Fruit fly (Drosophila melanogaster): Measurements from ENCODE around the gene CG31344.

The CG31344 gene

dm6 chr3R:15242186-15243045 is 17.3 kb upstream of the CG31344 start, which contains the start of the genes tefu and Hsc70-4 (continued):
- peak; percentile 42 for TF ChIP-seq fd59A (GFP tag; optimal IDR thresholded peaks at IDR 0.05)
- TF ChIP-seq Ets96B (tag; optimal IDR thresholded peaks at IDR 0.05) = no peak
- no peak for TF ChIP-seq net (GFP tag; optimal IDR thresholded peaks at IDR 0.05)
- peak; percentile 66 for TF ChIP-seq Eip93F (GFP tag; optimal IDR thresholded peaks at IDR 0.05)
- TF ChIP-seq Ets21C (GFP tag; optimal IDR thresholded peaks at IDR 0.05) = peak; percentile 81
- no peak for TF ChIP-seq CG6808 (GFP tag; optimal IDR thresholded peaks at IDR 0.05)
- TF ChIP-seq CG8632 (GFP tag; optimal IDR thresholded peaks at IDR 0.05) = no peak
- TF ChIP-seq CG9139 (GFP tag; optimal IDR thresholded peaks at IDR 0.05) = no peak
- peak; percentile 26 for TF ChIP-seq CG6854 (GFP tag; optimal IDR thresholded peaks at IDR 0.05)
- peak; percentile 74 for TF ChIP-seq lz (GFP tag; optimal IDR thresholded peaks at IDR 0.05)
- no peak for TF ChIP-seq Lpt (GFP tag; optimal IDR thresholded peaks at IDR 0.05)
- TF ChIP-seq Eip78C (GFP tag) = no peak
- peak; percentile 21 for TF ChIP-seq CG8319 (GFP tag; optimal IDR thresholded peaks at IDR 0.05)
- no peak for TF ChIP-seq spab (GFP tag; optimal IDR thresholded peaks at IDR 0.05)
- peak in 1 of 2 experiments; percentile 60 for TF ChIP-seq salr (GFP tag; optimal IDR thresholded peaks at IDR 0.05)
- TF ChIP-seq Met (GFP tag; optimal IDR thresholded peaks at IDR 0.05) = no peak
- no peak for TF ChIP-seq acj6 (GFP tag; optimal IDR thresholded peaks at IDR 0.05)
- peak; percentile 53 for TF ChIP-seq CG8119 (GFP tag; IDR thresholded peaks at IDR 0.05)
- TF ChIP-seq CG3032 (tag; optimal IDR thresholded peaks at IDR 0.05) = peak; percentile 85
- peak; percentile 82 for TF ChIP-seq CG10631 (GFP tag; optimal IDR thresholded peaks at IDR 0.05)
- no peak for TF ChIP-seq Smox (GFP tag; optimal IDR thresholded peaks at IDR 0.05)
- peak; percentile 81 for TF ChIP-seq eg (GFP tag; IDR thresholded peaks at IDR 0.05)
- TF ChIP-seq CG4318 (GFP tag; optimal IDR thresholded peaks at IDR 0.05) = peak; percentile 73
- no peak for TF ChIP-seq Sox102F (GFP tag; optimal IDR thresholded peaks at IDR 0.05)
- no peak for TF ChIP-seq achi (GFP tag; optimal IDR thresholded peaks at IDR 0.05)
- TF ChIP-seq fd85E (GFP tag; optimal IDR thresholded peaks at IDR 0.05) = no peak
- no peak for TF ChIP-seq Eip75B (GFP tag; optimal IDR thresholded peaks at IDR 0.05)

dm6 chr3R:15231635-15232138 is 6.6 kb upstream of the CG31344 start:
- TF ChIP-seq CG4318 (GFP tag; optimal IDR thresholded peaks at IDR 0.05) (no peak), acj6 (GFP tag; optimal IDR thresholded peaks at IDR 0.05) (no peak), Lpt (GFP tag; optimal IDR thresholded peaks at IDR 0.05) (no peak), pdm3 (GFP tag; optimal IDR thresholded peaks at IDR 0.05) (no peak), CG1621 (tag; optimal IDR thresholded peaks at IDR 0.05) (no peak), Hr4 (GFP tag; optimal IDR thresholded peaks at IDR 0.05) (no peak), CG11902 (GFP tag; optimal IDR thresholded peaks at IDR 0.05) (no peak), svp (GFP tag) (no peak), Hr38 (GFP tag; optimal IDR thresholded peaks at IDR 0.05) (no peak), CG10631 (GFP tag; optimal IDR thresholded peaks at IDR 0.05) (no peak), CG11294 (GFP tag; IDR thresholded peaks at IDR 0.05) (no peak), CG6276 (GFP tag; optimal IDR thresholded peaks at IDR 0.05) (no peak), CG31627 (GFP tag; optimal IDR thresholded peaks at IDR 0.05) (no peak), CG15336 (GFP tag; IDR thresholded peaks at IDR 0.05) (no peak), achi (GFP tag; optimal IDR thresholded peaks at IDR 0.05) (no peak), spab (GFP tag; optimal IDR thresholded peaks at IDR 0.05) (no peak), Eip93F (GFP tag; optimal IDR thresholded peaks at IDR 0.05) (no peak), fkh (GFP tag; optimal IDR thresholded peaks at IDR 0.05) (no peak), Met (GFP tag; optimal IDR thresholded peaks at IDR 0.05) (no peak)

dm6 chr3R:15230285-15230684 is 5.2 kb upstream of the CG31344 start, which contains the start of gene CG34316:
Gene CG34316 (plus strand): TSS chr3R:15230585.
- no peak for TF ChIP-seq Smox (GFP tag; optimal IDR thresholded peaks at IDR 0.05)

Data from whole organism, prepupa.